Worm (Caenorhabditis elegans): ENCODE results near the gene glb-3.

- TF ChIP-seq pha-4 (tag; optimal IDR thresholded peaks at IDR 0.05) (no peak), unc-86 (tag; optimal IDR thresholded peaks at IDR 0.05) (no peak), tbx-7 (tag; optimal IDR thresholded peaks at IDR 0.05) (no peak), zip-5 (tag; optimal IDR thresholded peaks at IDR 0.05) (no peak), dve-1 (tag; optimal IDR thresholded peaks at IDR 0.05) (no peak), unc-55 (GFP tag; optimal IDR thresholded peaks at IDR 0.05) (no peak), nfya-1 (tag; optimal IDR thresholded peaks at IDR 0.05) (no peak), ama-1 (optimal IDR thresholded peaks at IDR 0.05) (no peak), tbx-2 (tag; optimal IDR thresholded peaks at IDR 0.05) (no peak), ceh-22 (tag; optimal IDR thresholded peaks at IDR 0.05) (no peak), nhr-11 (tag; optimal IDR thresholded peaks at IDR 0.05) (no peak), fkh-10 (GFP tag; optimal IDR thresholded peaks at IDR 0.05) (no peak), lin-11 (tag; optimal IDR thresholded peaks at IDR 0.05) (no peak), ceh-9 (tag; optimal IDR thresholded peaks at IDR 0.05) (no peak)
These were observed 17.9 kb downstream of the glb-3 start, which contains the start of gene srg-39 for ce11 chrV:11152333-11152732.
